Fruit fly (Drosophila melanogaster) whole organism, pupa: ENCODE data around the gene Acp95EF.

Source experiments
- CG10348 ChIP-seq: fragments of 200-800 bp; sonication (Bioruptor generic); IDR thresholded peaks from 2 replicates; pipeline ENCODE4 v1.3.6; 2022; ENCODE audit warnings: missing biosample characterization, missing genetic modification characterization
- CG12605 ChIP-seq: fragments of 200-800 bp; sonication (Bioruptor generic); IDR thresholded peaks from 2 replicates; pipeline ENCODE4 v1.3.6; 2022; ENCODE audit warnings: missing biosample characterization, missing genetic modification characterization
- CG13204 ChIP-seq: fragments of 200-800 bp; sonication (Bioruptor generic); optimal IDR thresholded peaks from 2 replicates; lab custom pipeline; 2018; ENCODE audit warnings: missing biosample characterization, mild to moderate bottlenecking, missing genetic modification characterization, moderate library complexity
- CG14655 ChIP-seq: fragments of 200-800 bp; sonication (Bioruptor generic); optimal IDR thresholded peaks from 3 replicates; lab custom pipeline; 2017; ENCODE audit warnings: mild to moderate bottlenecking, missing biosample characterization, missing genetic modification reagents, missing genetic modification characterization
- CG15710 ChIP-seq: fragments of 200-800 bp; sonication (Bioruptor generic); optimal IDR thresholded peaks from 2 replicates; lab custom pipeline; 2018; ENCODE audit warnings: missing biosample characterization, mild to moderate bottlenecking, missing genetic modification characterization, moderate library complexity
- CG17806 ChIP-seq: fragments of 200-800 bp; sonication (Bioruptor generic); optimal IDR thresholded peaks from 2 replicates; lab custom pipeline; 2018; ENCODE audit warnings: missing biosample characterization, mild to moderate bottlenecking, missing genetic modification characterization, moderate library complexity
- CG32121 ChIP-seq: fragments of 200-800 bp; sonication (Bioruptor generic); IDR thresholded peaks from 2 replicates; pipeline ENCODE4 v1.3.6; 2022; ENCODE audit warnings: missing biosample characterization, missing genetic modification characterization
- CG34367 ChIP-seq: fragments of 200-800 bp; sonication (Bioruptor generic); optimal IDR thresholded peaks from 2 replicates; lab custom pipeline; 2018; ENCODE audit warnings: missing biosample characterization, mild to moderate bottlenecking, missing genetic modification characterization
- CG4496 ChIP-seq: fragments of 200-800 bp; sonication (Bioruptor generic); IDR thresholded peaks from 3 replicates; pipeline ENCODE4 v1.3.6; 2022; ENCODE audit warnings: missing biosample characterization, missing genetic modification characterization
- CG8159 ChIP-seq: fragments of 200-800 bp; sonication (Bioruptor generic); optimal IDR thresholded peaks from 3 replicates; lab custom pipeline; 2018; ENCODE audit warnings: missing biosample characterization, mild to moderate bottlenecking, missing genetic modification characterization, moderate library complexity
- CG8301 ChIP-seq: fragments of 200-800 bp; sonication (Bioruptor generic); optimal IDR thresholded peaks from 2 replicates; lab custom pipeline; 2018; ENCODE audit warnings: missing biosample characterization, mild to moderate bottlenecking, missing genetic modification characterization
- CG9948 ChIP-seq: fragments of 200-800 bp; sonication (Bioruptor generic); optimal IDR thresholded peaks from 2 replicates; lab custom pipeline; 2018; ENCODE audit warnings: missing biosample characterization, mild to moderate bottlenecking, missing genetic modification characterization, moderate library complexity
- D1 ChIP-seq: fragments of 200-800 bp; sonication (Bioruptor generic); optimal IDR thresholded peaks from 2 replicates; lab custom pipeline; 2018; ENCODE audit warnings: missing biosample characterization, mild to moderate bottlenecking, missing genetic modification characterization, moderate library complexity
- EcR ChIP-seq: fragments of 200-800 bp; sonication (Bioruptor generic); optimal IDR thresholded peaks from 3 replicates; lab custom pipeline; 2019; ENCODE audit warnings: missing biosample characterization, missing genetic modification characterization, mild to moderate bottlenecking, moderate library complexity, missing genetic modification reagents
- Ets98B ChIP-seq: fragments of 200-800 bp; sonication (Bioruptor generic); IDR thresholded peaks from 2 replicates; pipeline ENCODE4 v1.3.6; 2022; ENCODE audit warnings: missing biosample characterization, missing genetic modification characterization
- Pif1A ChIP-seq: fragments of 200-800 bp; sonication (Bioruptor generic); optimal IDR thresholded peaks from 3 replicates; lab custom pipeline; 2016; ENCODE audit warnings: missing biosample characterization, missing genetic modification characterization
- Pif1B ChIP-seq: fragments of 200-800 bp; sonication (Bioruptor generic); optimal IDR thresholded peaks from 3 replicates; lab custom pipeline; 2016; ENCODE audit warnings: missing biosample characterization, missing genetic modification characterization
- Snoo ChIP-seq: fragments of 200-800 bp; sonication (Bioruptor generic); optimal IDR thresholded peaks from 3 replicates; lab custom pipeline; 2017; ENCODE audit warnings: missing biosample characterization, mild to moderate bottlenecking, missing genetic modification characterization, inconsistent platforms
- fd96Ca ChIP-seq: fragments of 200-800 bp; sonication (Bioruptor generic); IDR thresholded peaks from 3 replicates; pipeline ENCODE4 v1.3.6; 2022; ENCODE audit warnings: missing biosample characterization, missing genetic modification characterization
- gl ChIP-seq: fragments of 200-800 bp; sonication (Bioruptor generic); optimal IDR thresholded peaks from 2 replicates; lab custom pipeline; 2018; ENCODE audit warnings: missing biosample characterization, mild to moderate bottlenecking, missing genetic modification characterization
- rn ChIP-seq: fragments of 200-800 bp; sonication (Bioruptor generic); IDR thresholded peaks from 2 replicates; pipeline ENCODE4 v1.3.6; 2022; ENCODE audit warnings: missing biosample characterization, missing genetic modification characterization

The Acp95EF gene

DNA sequence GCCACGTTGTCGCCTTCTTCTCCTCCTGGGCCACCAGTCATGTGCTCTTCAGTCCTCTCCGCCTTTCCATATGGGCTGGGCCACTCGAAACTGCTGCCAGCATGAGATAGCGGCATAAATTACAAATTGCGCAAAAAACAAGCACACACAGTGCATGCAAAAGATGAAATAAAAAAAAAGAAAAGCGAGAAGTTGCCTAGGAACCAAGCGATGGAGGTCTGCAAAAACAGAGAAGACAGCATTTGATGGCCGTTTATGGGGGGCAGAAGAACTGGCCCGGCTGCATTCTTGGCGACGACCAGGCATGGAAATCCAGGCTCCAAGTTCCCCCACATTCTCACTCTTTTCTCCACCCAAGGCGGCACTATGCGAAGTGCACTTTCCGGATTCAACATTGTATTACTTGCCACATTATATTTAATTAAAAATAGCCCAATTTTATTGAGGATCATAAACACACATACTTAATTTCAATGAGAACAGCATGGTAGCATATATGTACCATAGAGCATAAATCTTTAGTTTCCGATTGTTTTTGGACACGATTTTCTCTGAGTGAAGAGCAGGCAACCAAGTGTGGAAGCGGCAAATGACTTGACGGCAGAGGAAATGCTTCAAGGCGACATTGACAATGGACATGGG lies 32.7 kb downstream of the Acp95EF start:
- TF ChIP-seq D1 (tag; lab: Kevin White, UChicago) (peak; percentile 44), CG4496 (GFP tag; lab: Robert Waterston, UW) (peak; percentile 18; the same call in 2 of the 3 replicates), CG14655 (GFP tag; lab: Kevin White, UChicago) (peak; percentile 87), rn (GFP tag; lab: Robert Waterston, UW) (no peak), EcR (GFP tag; lab: Kevin White, UChicago) (peak; percentile 7), Pif1A (GFP tag; lab: Kevin White, UChicago) (peak; percentile 69), CG17806 (tag; lab: Kevin White, UChicago) (peak; percentile 73), Pif1B (GFP tag; lab: Kevin White, UChicago) (peak; percentile 76), CG13204 (GFP tag; lab: Kevin White, UChicago) (peak; percentile 45), CG15710 (tag; lab: Kevin White, UChicago) (peak; percentile 54), CG34367 (tag; lab: Kevin White, UChicago) (peak; percentile 45), fd96Ca (0 out of 3 replicates have a peak, but pooled peaks have one; percentile 32), CG12605 (no peak), CG8301 (tag; lab: Kevin White, UChicago) (peak; percentile 79), gl (peak; percentile 9), Ets98B (peak; percentile 19; the same call in 1 of the 2 replicates), CG8159 (peak; percentile 59), Snoo (tag; lab: Kevin White, UChicago) (no peak), CG10348 (no peak), CG9948 (peak; percentile 75), CG32121 (GFP tag; lab: Robert Waterston, UW) (no peak)
- TF ChIP-seq, all 21 proteins: peak for 16

DNA sequence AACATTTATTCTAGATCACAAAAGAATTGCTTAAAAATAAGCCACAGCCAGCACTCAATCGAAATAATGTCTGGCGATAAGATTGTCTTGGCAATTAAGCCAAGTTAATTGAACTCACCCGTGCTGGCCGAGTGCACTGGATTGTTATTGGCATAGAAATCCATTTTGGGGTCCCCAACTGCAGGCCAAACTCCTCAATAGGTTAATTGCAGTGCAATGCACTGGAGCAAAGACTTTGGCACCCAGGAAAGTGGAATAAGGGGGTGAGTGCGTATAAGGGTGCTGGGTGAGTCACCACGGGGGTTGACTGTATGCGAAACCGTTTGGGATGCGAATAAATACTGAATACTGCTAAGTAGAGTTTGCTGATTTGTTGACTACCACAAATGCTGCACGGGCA lies 34.1 kb downstream of the Acp95EF start:
- no peak for TF ChIP-seq CG8159
- TF ChIP-seq Ets98B: no peak
- TF ChIP-seq fd96Ca: no peak
- TF ChIP-seq Pif1B (GFP tag; lab: Kevin White, UChicago): no peak
- TF ChIP-seq D1 (tag; lab: Kevin White, UChicago): no peak
- no peak for TF ChIP-seq CG17806 (tag; lab: Kevin White, UChicago)
- no peak for TF ChIP-seq CG13204 (GFP tag; lab: Kevin White, UChicago)
- TF ChIP-seq CG32121 (GFP tag; lab: Robert Waterston, UW): no peak
- no peak for TF ChIP-seq CG10348
- no peak for TF ChIP-seq CG15710 (tag; lab: Kevin White, UChicago)
- TF ChIP-seq CG12605: no peak

DNA sequence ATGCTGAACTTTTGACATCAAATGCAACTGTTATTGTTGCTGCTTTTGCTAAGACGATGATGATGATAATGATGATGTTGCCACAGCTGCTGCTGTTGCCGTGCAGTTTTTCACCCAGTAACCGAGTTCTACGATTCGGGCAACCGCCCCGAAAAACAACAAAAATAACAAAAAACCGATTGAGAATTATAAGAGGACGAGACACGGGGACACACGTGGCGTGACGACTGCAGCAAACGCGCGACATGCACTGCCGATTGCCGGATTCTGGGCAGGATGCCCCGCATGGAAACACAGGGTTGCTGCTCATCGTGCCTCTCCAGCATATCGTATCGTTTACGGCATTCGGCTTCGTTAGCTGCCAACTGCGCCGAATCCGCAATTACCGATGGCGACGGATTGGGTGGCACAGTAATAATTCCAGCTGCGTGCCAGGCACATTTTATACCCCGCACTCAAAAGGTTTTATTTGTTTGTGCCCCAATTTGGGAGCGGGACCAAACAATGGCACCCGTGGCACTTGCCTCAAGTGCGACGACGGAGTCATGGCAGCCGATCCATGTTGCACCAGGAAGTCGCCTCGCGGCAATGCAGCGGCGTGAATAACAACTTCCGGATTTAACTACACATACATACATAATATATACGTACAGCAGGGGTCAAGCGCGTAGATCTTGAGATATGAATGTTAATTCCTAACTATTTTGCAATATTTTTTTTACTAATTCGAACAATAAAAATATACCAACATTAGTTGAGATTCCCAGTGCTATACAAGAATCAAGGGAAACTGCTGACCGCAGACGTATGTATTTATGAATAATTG lies 35.0 kb downstream of the Acp95EF start:
- TF ChIP-seq rn (GFP tag; lab: Robert Waterston, UW) (no peak), CG10348 (no peak), Pif1B (GFP tag; lab: Kevin White, UChicago) (no peak), CG34367 (tag; lab: Kevin White, UChicago) (no peak), CG32121 (GFP tag; lab: Robert Waterston, UW) (no peak), gl (no peak), D1 (tag; lab: Kevin White, UChicago) (no peak), CG15710 (tag; lab: Kevin White, UChicago) (no peak), CG9948 (peak; percentile 17), CG4496 (GFP tag; lab: Robert Waterston, UW) (0 out of 3 replicates have a peak, but pooled peaks have one; percentile 6), CG12605 (no peak), EcR (GFP tag; lab: Kevin White, UChicago) (no peak), Ets98B (0 out of 2 replicates have a peak, but pooled peaks have one; percentile 5), CG8159 (peak; percentile 46), Snoo (tag; lab: Kevin White, UChicago) (no peak), CG17806 (tag; lab: Kevin White, UChicago) (no peak), CG14655 (GFP tag; lab: Kevin White, UChicago) (peak; percentile 30), CG13204 (GFP tag; lab: Kevin White, UChicago) (no peak), CG8301 (tag; lab: Kevin White, UChicago) (peak; percentile 20), fd96Ca (peak; percentile 13; the same call in 1 of the 3 replicates), Pif1A (GFP tag; lab: Kevin White, UChicago) (peak; percentile 49)
- TF ChIP-seq, all 21 proteins: peak for 8

DNA sequence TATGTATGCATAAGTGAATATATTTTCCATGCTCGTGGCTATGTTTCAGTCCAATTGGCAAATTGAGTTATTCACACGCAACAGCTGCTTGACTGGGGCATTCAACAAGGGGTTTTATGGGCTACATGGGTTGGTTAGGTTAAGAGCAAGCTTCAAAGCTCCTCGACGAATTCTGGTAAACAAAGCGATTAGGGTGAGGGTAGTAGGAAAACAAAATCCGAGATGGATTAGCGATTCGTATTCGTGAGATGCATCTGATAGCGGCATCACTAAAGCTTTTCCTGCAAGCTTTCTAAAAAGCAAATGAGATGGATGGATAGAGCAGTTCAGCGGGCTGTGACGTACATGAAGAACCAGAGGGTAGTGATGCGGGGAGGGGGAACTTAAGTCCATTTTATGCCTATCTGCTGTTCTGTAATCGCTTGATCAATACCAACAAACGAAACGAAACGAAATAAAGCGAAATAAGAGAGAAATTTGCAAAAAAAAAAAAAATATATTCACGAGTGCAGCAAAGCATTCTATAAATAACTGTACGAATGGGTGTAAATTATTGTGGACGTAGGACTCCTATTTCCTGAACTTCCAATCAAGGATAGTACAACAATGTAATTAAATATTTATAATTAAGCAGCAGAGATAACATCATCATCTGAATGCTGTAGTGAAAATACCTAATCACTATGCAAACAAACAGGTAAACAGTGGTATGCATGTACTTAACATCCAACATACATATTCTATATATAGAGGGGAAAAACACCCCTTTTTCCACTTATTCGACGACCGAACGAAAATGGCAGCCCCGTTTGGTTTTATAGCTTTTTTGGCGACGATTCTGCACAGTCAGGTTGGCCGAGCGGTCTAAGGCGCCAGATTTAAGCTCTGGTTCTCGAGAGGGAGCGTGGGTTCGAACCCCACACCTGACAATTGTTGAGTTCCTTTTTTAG lies 35.9 kb downstream of the Acp95EF start:
- TF ChIP-seq CG10348: no peak
- 0 out of 2 replicates have a peak, but pooled peaks have one; percentile 8 for TF ChIP-seq CG32121 (GFP tag; lab: Robert Waterston, UW)
- peak; percentile 3 for TF ChIP-seq Pif1B (GFP tag; lab: Kevin White, UChicago)
